Worm (Caenorhabditis elegans) whole organism, young adult: ENCODE measurements around the gene tbx-8.

Source experiments
- B0019.2 ChIP-seq: fragments of 200-800 bp; sonication (Bioruptor generic); conservative IDR thresholded peaks from 2 replicates; pipeline ENCODE4 v1.3.6; 2022; ENCODE audit warnings: missing genetic modification reagents, missing genetic modification characterization, missing compliant biosample characterization
- B0261.1 ChIP-seq: sonication (generic microtip); optimal IDR thresholded peaks from 2 replicates; lab custom pipeline; 2016; ENCODE audit warnings: mild to moderate bottlenecking, missing genetic modification characterization, moderate library complexity, missing compliant biosample characterization
- D2030.7 ChIP-seq: fragments of 200-800 bp; sonication (Bioruptor generic); IDR thresholded peaks from 2 replicates; pipeline ENCODE4 v1.3.6; 2022; ENCODE audit warnings: missing genetic modification reagents, missing genetic modification characterization, missing compliant biosample characterization
- F23B12.7 ChIP-seq: sonication (generic microtip); optimal IDR thresholded peaks from 2 replicates; lab custom pipeline; 2017; ENCODE audit warnings: missing genetic modification characterization, mild to moderate bottlenecking, missing compliant biosample characterization, antibody characterized with exemption, moderate library complexity; ENCODE audit not compliant: insufficient read depth
- F33H1.4 ChIP-seq: fragments of 200-800 bp; sonication (Bioruptor generic); IDR thresholded peaks from 2 replicates; pipeline ENCODE4 v1.3.6; 2022; ENCODE audit warnings: missing genetic modification reagents, missing genetic modification characterization, missing compliant biosample characterization
- F52B5.7 ChIP-seq: sonication (generic microtip); optimal IDR thresholded peaks from 2 replicates; lab custom pipeline; 2016; ENCODE audit warnings: mild to moderate bottlenecking, missing genetic modification characterization, missing compliant biosample characterization
- Y53F4B.3 ChIP-seq: fragments of 200-800 bp; sonication (Bioruptor generic); IDR thresholded peaks from 2 replicates; pipeline ENCODE4 v1.3.6; 2022; ENCODE audit warnings: missing genetic modification reagents, missing genetic modification characterization, missing compliant biosample characterization
- Y56A3A.18 ChIP-seq: fragments of 200-800 bp; sonication (Bioruptor generic); IDR thresholded peaks from 2 replicates; pipeline ENCODE4 v1.3.6; 2022; ENCODE audit warnings: missing genetic modification reagents, missing genetic modification characterization, missing compliant biosample characterization
- Y95B8A.8 ChIP-seq: fragments of 200-800 bp; sonication (Bioruptor generic); IDR thresholded peaks from 2 replicates; pipeline ENCODE4 v1.3.6; 2022; ENCODE audit warnings: missing genetic modification reagents, missing genetic modification characterization, missing compliant biosample characterization
- atf-7 ChIP-seq: sonication (generic microtip); optimal IDR thresholded peaks from 2 replicates; lab custom pipeline; 2017; ENCODE audit warnings: mild to moderate bottlenecking, missing genetic modification characterization, missing compliant biosample characterization
- cebp-1 ChIP-seq, 2 experiments: fragments of 200-800 bp in 1 of 2; sonication (Bioruptor generic) in 1 of 2; sonication (generic microtip) in 1 of 2; IDR thresholded peaks in 1 of 2; optimal IDR thresholded peaks in 1 of 2; 2 replicates each; pipeline versions ENCODE4 v1.3.6 to Lab custom; 2017 to 2022; ENCODE audit warnings: missing compliant biosample characterization in 2 of 2, missing genetic modification characterization in 2 of 2, mild to moderate bottlenecking in 1 of 2, missing genetic modification reagents in 1 of 2, moderate library complexity in 1 of 2
- ceh-100 ChIP-seq: fragments of 200-800 bp; sonication (Bioruptor generic); IDR thresholded peaks from 2 replicates; pipeline ENCODE4 v1.3.6; 2022; ENCODE audit warnings: missing genetic modification reagents, missing genetic modification characterization, missing compliant biosample characterization
- ceh-27 ChIP-seq: fragments of 200-800 bp; sonication (Bioruptor generic); optimal IDR thresholded peaks from 2 replicates; lab custom pipeline; 2018; ENCODE audit warnings: mild to moderate bottlenecking, missing genetic modification characterization, moderate library complexity, missing compliant biosample characterization
- ceh-91 ChIP-seq: fragments of 200-800 bp; sonication (Bioruptor generic); IDR thresholded peaks from 2 replicates; pipeline ENCODE4 v1.3.6; 2022; ENCODE audit warnings: missing genetic modification reagents, missing genetic modification characterization, missing compliant biosample characterization
- dox-1 ChIP-seq: fragments of 200-800 bp; sonication (Bioruptor generic); IDR thresholded peaks from 2 replicates; pipeline ENCODE4 v1.3.6; 2022; ENCODE audit warnings: missing genetic modification reagents, missing genetic modification characterization, missing compliant biosample characterization
- dpl-1 ChIP-seq: fragments of 150-350 bp; optimal IDR thresholded peaks from 2 replicates; lab custom pipeline; 2014; ENCODE audit warnings: missing biosample characterization, missing genetic modification reagents, missing genetic modification characterization
- efl-1 ChIP-seq: fragments of 150-350 bp; optimal IDR thresholded peaks from 2 replicates; lab custom pipeline; 2014; ENCODE audit warnings: missing biosample characterization, missing genetic modification reagents, missing genetic modification characterization
- ekl-4 ChIP-seq: fragments of 200-800 bp; sonication (Bioruptor generic); IDR thresholded peaks from 2 replicates; pipeline ENCODE4 v1.3.6; 2022; ENCODE audit warnings: missing genetic modification reagents, missing genetic modification characterization, missing compliant biosample characterization
- ets-4 ChIP-seq: fragments of 200-800 bp; sonication (Bioruptor generic); optimal IDR thresholded peaks from 2 replicates; lab custom pipeline; 2018; ENCODE audit warnings: mild to moderate bottlenecking, missing genetic modification characterization, missing compliant biosample characterization
- gei-17 ChIP-seq: fragments of 200-800 bp; sonication (Bioruptor generic); optimal IDR thresholded peaks from 2 replicates; lab custom pipeline; 2018; ENCODE audit warnings: mild to moderate bottlenecking, missing genetic modification characterization, missing compliant biosample characterization
- hlh-12 ChIP-seq: sonication (generic microtip); optimal IDR thresholded peaks from 2 replicates; lab custom pipeline; 2016; ENCODE audit warnings: missing genetic modification characterization, missing compliant biosample characterization
- hmg-1.2 ChIP-seq: fragments of 200-800 bp; sonication (Bioruptor generic); IDR thresholded peaks from 2 replicates; pipeline ENCODE4 v1.3.6; 2022; ENCODE audit warnings: missing genetic modification reagents, missing genetic modification characterization, missing compliant biosample characterization
- hsf-1 ChIP-seq: fragments of 200-800 bp; sonication (Bioruptor generic); IDR thresholded peaks from 2 replicates; pipeline ENCODE4 v1.3.6; 2022; ENCODE audit warnings: missing genetic modification reagents, missing genetic modification characterization, missing compliant biosample characterization
- lin-54 ChIP-seq: fragments of 200-800 bp; sonication (Bioruptor generic); optimal IDR thresholded peaks from 2 replicates; lab custom pipeline; 2018; ENCODE audit warnings: mild to moderate bottlenecking, missing genetic modification characterization, missing compliant biosample characterization
- lir-1 ChIP-seq: fragments of 200-800 bp; sonication (Bioruptor generic); conservative IDR thresholded peaks from 2 replicates; pipeline ENCODE4 v1.3.6; 2022; ENCODE audit warnings: missing genetic modification reagents, missing genetic modification characterization, missing compliant biosample characterization
- lsl-1 ChIP-seq: fragments of 200-800 bp; sonication (Bioruptor generic); optimal IDR thresholded peaks from 2 replicates; lab custom pipeline; 2018; ENCODE audit warnings: mild to moderate bottlenecking, missing genetic modification characterization, moderate library complexity, missing compliant biosample characterization
- madf-10 ChIP-seq: sonication (generic microtip); optimal IDR thresholded peaks from 2 replicates; lab custom pipeline; 2016; ENCODE audit warnings: mild to moderate bottlenecking, missing genetic modification characterization, missing compliant biosample characterization
- madf-3 ChIP-seq: fragments of 200-800 bp; sonication (Bioruptor generic); IDR thresholded peaks from 2 replicates; pipeline ENCODE4 v1.3.6; 2022; ENCODE audit warnings: missing genetic modification reagents, missing genetic modification characterization, missing compliant biosample characterization
- madf-6 ChIP-seq: fragments of 200-800 bp; sonication (Bioruptor generic); IDR thresholded peaks from 2 replicates; pipeline ENCODE4 v1.3.6; 2022; ENCODE audit warnings: missing genetic modification reagents, missing genetic modification characterization, missing compliant biosample characterization
- madf-8 ChIP-seq: fragments of 200-800 bp; sonication (Bioruptor generic); conservative IDR thresholded peaks from 2 replicates; pipeline ENCODE4 v1.3.6; 2022; ENCODE audit warnings: missing genetic modification reagents, missing genetic modification characterization, missing compliant biosample characterization
- nfya-1 ChIP-seq: sonication (generic microtip); optimal IDR thresholded peaks from 2 replicates; lab custom pipeline; 2017; ENCODE audit warnings: antibody characterized with exemption, missing compliant biosample characterization, missing genetic modification characterization, borderline replicate concordance; ENCODE audit not compliant: insufficient read depth
- nhr-80 ChIP-seq: sonication (generic microtip); optimal IDR thresholded peaks from 2 replicates; lab custom pipeline; 2016; ENCODE audit warnings: missing genetic modification characterization, missing compliant biosample characterization
- pha-4 ChIP-seq: fragments of 150-350 bp; sonication (generic microtip); optimal IDR thresholded peaks from 2 replicates; lab custom pipeline; 2014; ENCODE audit warnings: missing biosample characterization, missing genetic modification reagents, missing genetic modification characterization
- rec-8 ChIP-seq, 2 experiments: sonication (generic microtip); optimal IDR thresholded peaks; 2 replicates each; lab custom pipeline; 2016; ENCODE audit warnings: mild to moderate bottlenecking in 2 of 2, missing genetic modification characterization in 2 of 2, missing genetic modification reagents in 2 of 2, missing genotype in 2 of 2, missing biosample characterization in 1 of 2, missing compliant biosample characterization in 1 of 2, moderate library complexity in 1 of 2
- rpc-1 ChIP-seq, 2 experiments: fragments of 150-350 bp in 1 of 2; sonication (generic microtip) in 1 of 2; optimal IDR thresholded peaks; 2 replicates each; lab custom pipeline; 2014 to 2018; ENCODE audit warnings: missing biosample characterization in 1 of 2, missing genetic modification characterization in 1 of 2, missing genetic modification reagents in 1 of 2, missing genotype in 1 of 2
- snpc-4 ChIP-seq, 5 experiments: fragments of 150-350 bp in 1 of 5; sonication (generic microtip) in 4 of 5; optimal IDR thresholded peaks; 2 replicates each; lab custom pipeline; 2014 to 2018; ENCODE audit warnings: missing genetic modification characterization in 5 of 5, missing biosample characterization in 3 of 5, antibody characterized with exemption in 2 of 5, mild to moderate bottlenecking in 2 of 5, missing compliant biosample characterization in 2 of 5, missing genotype in 2 of 5, moderate library complexity in 2 of 5, missing genetic modification reagents in 1 of 5
- tbp1 ChIP-seq: fragments of 200-800 bp; sonication (Bioruptor generic); optimal IDR thresholded peaks from 2 replicates; lab custom pipeline; 2018; ENCODE audit warnings: mild to moderate bottlenecking, missing genetic modification characterization, missing compliant biosample characterization
- tlf-1 ChIP-seq: fragments of 200-800 bp; sonication (Bioruptor generic); optimal IDR thresholded peaks from 2 replicates; lab custom pipeline; 2018; ENCODE audit warnings: mild to moderate bottlenecking, missing genetic modification characterization, missing compliant biosample characterization
- xnd-1 ChIP-seq: sonication (generic microtip); optimal IDR thresholded peaks from 2 replicates; lab custom pipeline; 2016; ENCODE audit warnings: missing genotype, missing genetic modification reagents, missing genetic modification characterization, missing compliant biosample characterization
- zfh-2 ChIP-seq: fragments of 200-800 bp; sonication (Bioruptor generic); conservative IDR thresholded peaks from 2 replicates; pipeline ENCODE4 v1.3.6; 2022; ENCODE audit warnings: missing genetic modification reagents, missing genetic modification characterization, missing compliant biosample characterization

The tbx-8 gene

ce11 chrIII:10351595-10352207, 4.6 kb downstream of the tbx-8 start, which contains the start of gene T07C4.3:
Gene T07C4.3 (plus strand): TSS chrIII:10352157.
- TF ChIP-seq efl-1 (GFP tag; lab: Kevin White, UChicago): peak; percentile 70
- 0 out of 2 replicates have a peak, but pooled peaks have one; percentile 27 for TF ChIP-seq hsf-1 (GFP tag; lab: Robert Waterston, UW)
- 0 out of 2 replicates have a peak, but pooled peaks have one; percentile 19 for TF ChIP-seq dox-1 (GFP tag; lab: Robert Waterston, UW)
- no peak for TF ChIP-seq zfh-2 (GFP tag; lab: Robert Waterston, UW)
- TF ChIP-seq Y53F4B.3 (GFP tag; lab: Robert Waterston, UW): no peak
- TF ChIP-seq lin-54 (GFP tag; lab: Kevin White, UChicago): peak; percentile 33
- TF ChIP-seq D2030.7 (GFP tag; lab: Robert Waterston, UW): peak; percentile 71
- TF ChIP-seq ceh-27 (GFP tag; lab: Kevin White, UChicago): no peak
- peak; percentile 59 for TF ChIP-seq madf-8
- peak; percentile 32 for TF ChIP-seq dpl-1
- peak; percentile 28 for TF ChIP-seq xnd-1 (tag; lab: Kevin White, UChicago)
- no peak for TF ChIP-seq pha-4
- peak; percentile 49; the same call in 1 of the 2 replicates for TF ChIP-seq F33H1.4 (GFP tag; lab: Robert Waterston, UW)
- TF ChIP-seq tlf-1: peak; percentile 44
- peak; percentile 79 for TF ChIP-seq madf-6 (GFP tag; lab: Robert Waterston, UW)
- TF ChIP-seq lsl-1 (GFP tag; lab: Kevin White, UChicago): peak; percentile 83
- peak; percentile 65 for TF ChIP-seq ceh-91 (GFP tag; lab: Robert Waterston, UW)
- TF ChIP-seq B0019.2 (GFP tag; lab: Robert Waterston, UW): peak; percentile 63; the same call in 1 of the 2 replicates
- TF ChIP-seq, all 124 proteins: peak for 14

- no peak for TF ChIP-seq rpc-1 (optimal IDR thresholded peaks at IDR 0.05; lab: Kevin White, UChicago)
- TF ChIP-seq rpc-1 (tag; optimal IDR thresholded peaks at IDR 0.05; lab: Kevin White, UChicago): no peak
- TF ChIP-seq hsf-1 (GFP tag; lab: Robert Waterston, UW): no peak
- TF ChIP-seq nfya-1 (tag; lab: Kevin White, UChicago): no peak
- 0 out of 2 replicates have a peak, but pooled peaks have one; percentile 54 for TF ChIP-seq zfh-2 (GFP tag; lab: Robert Waterston, UW)
- no peak for TF ChIP-seq B0261.1 (tag; lab: Kevin White, UChicago)
These were observed 6.3 kb downstream of the tbx-8 start for ce11 chrIII:10353423-10353822.

ce11 chrIII:10354591-10354990, 7.4 kb downstream of the tbx-8 start:
- TF ChIP-seq tlf-1 (peak; percentile 29), madf-10 (tag; lab: Kevin White, UChicago) (peak; percentile 10), madf-3 (GFP tag; lab: Robert Waterston, UW) (no peak)

DNA sequence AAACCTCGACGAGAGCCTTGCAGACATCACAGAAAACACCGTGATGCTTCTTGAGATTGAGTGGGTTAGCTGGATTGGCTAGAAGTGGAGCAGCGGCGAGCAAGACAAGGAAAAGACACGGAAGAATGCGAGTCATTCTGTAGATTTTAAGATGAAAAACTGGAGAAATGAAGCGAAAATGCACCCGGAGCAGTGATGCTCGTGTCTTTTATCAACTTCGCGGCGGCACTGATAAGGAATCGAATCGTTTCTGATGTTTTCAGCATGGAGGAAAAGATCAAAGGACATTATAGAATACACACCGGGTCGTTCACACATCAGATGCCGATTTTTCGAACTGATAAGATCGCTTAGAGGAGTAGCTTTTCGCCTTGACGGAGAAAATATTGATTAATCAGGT, 8.2 kb downstream of the tbx-8 start, which contains the start of gene spp-1:
Gene spp-1, minus strand, starts transcription at position 287 of the 400 bp plus-strand sequence.
- peak; percentile 24; the same call in 1 of the 2 replicates for TF ChIP-seq hsf-1 (GFP tag; lab: Robert Waterston, UW)
- TF ChIP-seq gei-17 (GFP tag; lab: Kevin White, UChicago): no peak
- no peak for TF ChIP-seq hmg-1.2 (GFP tag; lab: Robert Waterston, UW)
- TF ChIP-seq cebp-1 (GFP tag; IDR thresholded peaks at IDR 0.05; lab: Robert Waterston, UW): no peak
- TF ChIP-seq cebp-1 (tag; optimal IDR thresholded peaks at IDR 0.05; lab: Kevin White, UChicago): peak; percentile 33
- TF ChIP-seq F52B5.7 (tag; lab: Kevin White, UChicago): peak; percentile 32
- TF ChIP-seq rec-8 (tag; optimal IDR thresholded peaks at IDR 0.05; lab: Kevin White, UChicago): no peak
- TF ChIP-seq dox-1 (GFP tag; lab: Robert Waterston, UW): no peak
- TF ChIP-seq madf-6 (GFP tag; lab: Robert Waterston, UW): peak; percentile 9; the same call in 1 of the 2 replicates
- no peak for TF ChIP-seq ceh-100 (GFP tag; lab: Robert Waterston, UW)
- TF ChIP-seq hlh-12 (tag; lab: Kevin White, UChicago): no peak
- no peak for TF ChIP-seq lir-1 (GFP tag; lab: Robert Waterston, UW)
- no peak for TF ChIP-seq Y95B8A.8 (GFP tag; lab: Robert Waterston, UW)
- no peak for TF ChIP-seq ets-4 (GFP tag; lab: Kevin White, UChicago)
- peak; percentile 76 for TF ChIP-seq nhr-80
- TF ChIP-seq Y56A3A.18 (GFP tag; lab: Robert Waterston, UW): no peak
- TF ChIP-seq F23B12.7: no peak
- TF ChIP-seq atf-7 (tag; lab: Kevin White, UChicago): peak; percentile 8
- no peak for TF ChIP-seq ekl-4 (GFP tag; lab: Robert Waterston, UW)
- TF ChIP-seq snpc-4 (GFP tag; optimal IDR thresholded peaks at IDR 0.05; lab: Kevin White, UChicago): no peak
- no peak for TF ChIP-seq snpc-4 (tag; optimal IDR thresholded peaks at IDR 0.05; lab: Kevin White, UChicago)
- no peak for TF ChIP-seq madf-3 (GFP tag; lab: Robert Waterston, UW)
- peak; percentile 32 for TF ChIP-seq tbp1
